Worm (Caenorhabditis elegans): Measurements from ENCODE around the gene C32A9.1.

The C32A9.1 gene

DNA sequence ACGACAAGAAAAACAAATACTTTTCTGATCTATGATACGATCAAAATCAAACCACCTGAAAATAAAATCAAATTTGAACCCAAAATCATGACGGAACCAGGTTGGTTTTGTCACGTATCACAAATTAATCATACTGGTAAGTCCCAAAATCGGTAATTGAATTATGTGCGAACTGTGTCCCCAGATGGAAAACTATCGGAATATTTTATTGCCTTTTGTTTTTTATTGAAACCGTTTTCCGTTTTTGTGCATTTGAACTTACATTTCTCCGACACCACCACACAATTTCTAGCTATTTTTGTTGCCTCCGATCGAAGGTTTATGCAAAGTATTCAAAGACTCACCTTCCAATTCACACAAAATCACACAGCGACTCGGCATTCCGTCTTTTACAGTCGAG is 13.5 kb upstream of the C32A9.1 start, which contains the start of gene F41E7.2:
Gene F41E7.2, plus strand, starts transcription at position 301 of the 400 bp plus-strand sequence.
- TF ChIP-seq snpc-4 (tag; optimal IDR thresholded peaks at IDR 0.05) = no peak
- TF ChIP-seq elt-2 (tag; optimal IDR thresholded peaks at IDR 0.05) = no peak

DNA sequence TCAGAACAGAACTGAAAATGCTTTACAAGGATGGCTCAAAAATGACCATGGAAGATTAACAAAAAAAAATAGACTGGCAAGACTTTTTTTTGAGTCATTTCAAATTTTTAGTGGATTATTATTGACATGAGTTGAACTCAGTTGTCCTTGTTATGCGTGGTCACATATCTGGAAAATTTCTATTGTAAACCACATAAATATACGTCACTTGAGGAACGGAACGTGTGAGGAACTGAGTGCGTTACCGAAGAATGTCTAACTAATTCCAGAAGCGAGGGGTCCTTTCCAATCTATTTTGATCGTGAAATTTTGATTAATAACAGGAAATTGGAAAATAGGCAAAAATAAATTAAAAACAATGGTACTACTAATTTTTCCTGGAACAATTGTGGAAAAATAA is 2.4 kb upstream of the C32A9.1 start:
- no peak for TF ChIP-seq nhr-28 (tag; optimal IDR thresholded peaks at IDR 0.05)
- TF ChIP-seq nhr-43 (tag; optimal IDR thresholded peaks at IDR 0.05; ENCODE audit: poor library complexity, severe bottlenecking) = no peak
- no peak for TF ChIP-seq jun-1 (tag; optimal IDR thresholded peaks at IDR 0.05)
- TF ChIP-seq nhr-11 (tag; optimal IDR thresholded peaks at IDR 0.05) = no peak
- no peak for TF ChIP-seq ztf-11 (tag; optimal IDR thresholded peaks at IDR 0.05)
- TF ChIP-seq mdl-1 (tag; optimal IDR thresholded peaks at IDR 0.05) = no peak
- no peak for TF ChIP-seq unc-39 (tag; optimal IDR thresholded peaks at IDR 0.05)
- no peak for TF ChIP-seq aly-2 (tag; optimal IDR thresholded peaks at IDR 0.05)
- no peak for TF ChIP-seq nhr-25 (tag; optimal IDR thresholded peaks at IDR 0.05)
- TF ChIP-seq unc-62 (GFP tag; optimal IDR thresholded peaks at IDR 0.05) = no peak
- no peak for TF ChIP-seq daf-12 (tag; optimal IDR thresholded peaks at IDR 0.05)
- no peak for TF ChIP-seq nhr-23 (tag; optimal IDR thresholded peaks at IDR 0.05)
- no peak for TF ChIP-seq zag-1 (tag; optimal IDR thresholded peaks at IDR 0.05)
- no peak for TF ChIP-seq mml-1 (tag; optimal IDR thresholded peaks at IDR 0.05)

DNA sequence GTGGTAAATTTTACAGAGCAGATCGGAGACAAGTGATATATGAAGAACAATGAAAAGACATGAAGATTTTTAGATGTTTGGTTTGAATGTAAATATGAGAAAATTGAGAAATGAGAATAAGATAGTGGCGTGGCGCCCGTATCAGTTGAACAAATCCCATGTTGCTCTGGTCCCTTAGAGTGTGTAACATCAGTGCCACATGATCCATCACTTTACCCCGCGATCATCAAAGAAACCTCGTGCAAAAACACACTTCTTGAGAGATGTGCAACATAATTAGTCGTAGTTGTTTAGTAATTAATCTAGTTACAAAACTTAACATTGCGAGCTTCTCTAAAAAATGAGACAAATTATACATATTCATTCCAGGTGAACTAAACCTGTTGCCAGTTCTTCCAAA is 5.9 kb downstream of the C32A9.1 start:
- TF ChIP-seq egl-5 (tag; optimal IDR thresholded peaks at IDR 0.05) = no peak
- TF ChIP-seq elt-3 (tag; optimal IDR thresholded peaks at IDR 0.05) = no peak
- no peak for TF ChIP-seq skn-1 (tag; optimal IDR thresholded peaks at IDR 0.05)
- no peak for TF ChIP-seq mdl-1 (tag; optimal IDR thresholded peaks at IDR 0.05)

DNA sequence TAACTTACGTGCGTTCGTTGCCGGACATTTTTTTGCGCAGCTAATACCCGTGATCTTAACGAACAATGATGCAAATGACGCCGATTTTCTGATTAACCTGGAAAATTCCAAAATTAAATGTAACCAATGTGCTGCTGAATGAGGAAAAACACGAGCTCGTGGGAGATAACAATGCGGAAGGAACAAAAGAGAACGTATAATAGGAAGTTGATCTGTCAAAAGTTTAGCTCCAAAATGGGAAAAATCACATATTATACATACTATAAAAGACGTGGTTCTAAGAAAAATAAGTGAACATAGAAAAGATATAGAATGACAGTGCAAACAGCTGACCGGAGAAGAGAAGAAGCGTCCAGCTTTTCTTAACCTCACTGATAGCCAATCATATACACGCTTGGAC is 7.2 kb downstream of the C32A9.1 start, which contains the start of gene C14H10.2:
Gene C14H10.2, minus strand, starts transcription at position 101 of the 400 bp plus-strand sequence.
- TF ChIP-seq nhr-23 (tag; optimal IDR thresholded peaks at IDR 0.05) = no peak
- TF ChIP-seq sea-2 (GFP tag; optimal IDR thresholded peaks at IDR 0.05) = no peak
- TF ChIP-seq ceh-16 (tag; optimal IDR thresholded peaks at IDR 0.05) = no peak
- TF ChIP-seq unc-62 (GFP tag; optimal IDR thresholded peaks at IDR 0.05) = no peak
- no peak for TF ChIP-seq elt-3 (tag; optimal IDR thresholded peaks at IDR 0.05)
- no peak for TF ChIP-seq pha-4 (tag; optimal IDR thresholded peaks at IDR 0.05)
- TF ChIP-seq hmg-11 (tag; optimal IDR thresholded peaks at IDR 0.05) = no peak
- no peak for TF ChIP-seq nhr-67 (tag; optimal IDR thresholded peaks at IDR 0.05)
- TF ChIP-seq lin-39 (tag; optimal IDR thresholded peaks at IDR 0.05) = no peak

DNA sequence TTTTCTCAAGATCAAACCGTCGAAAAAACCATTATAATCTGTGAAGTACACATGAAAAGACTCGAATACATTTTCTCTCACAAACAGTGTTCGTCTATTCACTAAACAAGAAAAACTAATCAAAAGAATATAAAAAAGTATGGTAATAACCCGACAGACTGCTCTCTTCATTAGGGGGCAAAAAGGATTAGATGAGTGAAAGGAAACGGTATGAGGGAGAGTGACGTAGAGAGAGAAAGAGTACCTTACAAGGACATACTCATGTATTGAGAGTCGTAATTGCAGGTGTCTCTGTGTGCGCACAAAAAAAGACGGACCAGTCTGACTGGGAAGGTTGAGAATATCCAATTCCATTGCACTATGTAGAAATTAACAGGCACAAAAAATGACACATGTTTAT is 10.2 kb downstream of the C32A9.1 start:
- no peak for TF ChIP-seq sea-2 (GFP tag; optimal IDR thresholded peaks at IDR 0.05)
- TF ChIP-seq hmg-11 (tag; optimal IDR thresholded peaks at IDR 0.05) = no peak
- TF ChIP-seq egl-27 (tag; optimal IDR thresholded peaks at IDR 0.05) = no peak
- TF ChIP-seq nhr-67 (tag; optimal IDR thresholded peaks at IDR 0.05) = no peak
- no peak for TF ChIP-seq lin-39 (tag; optimal IDR thresholded peaks at IDR 0.05)
- no peak for TF ChIP-seq nhr-43 (tag; optimal IDR thresholded peaks at IDR 0.05; ENCODE audit: poor library complexity, severe bottlenecking)
- no peak for TF ChIP-seq nhr-12 (tag; optimal IDR thresholded peaks at IDR 0.05)
- no peak for TF ChIP-seq pha-4 (tag; optimal IDR thresholded peaks at IDR 0.05)
- no peak for TF ChIP-seq ceh-28 (tag; optimal IDR thresholded peaks at IDR 0.05)
- TF ChIP-seq mdl-1 (tag; optimal IDR thresholded peaks at IDR 0.05) = no peak
- no peak for TF ChIP-seq ceh-9 (tag; optimal IDR thresholded peaks at IDR 0.05)
- no peak for TF ChIP-seq ztf-4 (tag; optimal IDR thresholded peaks at IDR 0.05)
- no peak for TF ChIP-seq ceh-16 (tag; optimal IDR thresholded peaks at IDR 0.05)
- TF ChIP-seq daf-12 (tag; optimal IDR thresholded peaks at IDR 0.05) = no peak
- TF ChIP-seq skn-1 (tag; optimal IDR thresholded peaks at IDR 0.05) = no peak

DNA sequence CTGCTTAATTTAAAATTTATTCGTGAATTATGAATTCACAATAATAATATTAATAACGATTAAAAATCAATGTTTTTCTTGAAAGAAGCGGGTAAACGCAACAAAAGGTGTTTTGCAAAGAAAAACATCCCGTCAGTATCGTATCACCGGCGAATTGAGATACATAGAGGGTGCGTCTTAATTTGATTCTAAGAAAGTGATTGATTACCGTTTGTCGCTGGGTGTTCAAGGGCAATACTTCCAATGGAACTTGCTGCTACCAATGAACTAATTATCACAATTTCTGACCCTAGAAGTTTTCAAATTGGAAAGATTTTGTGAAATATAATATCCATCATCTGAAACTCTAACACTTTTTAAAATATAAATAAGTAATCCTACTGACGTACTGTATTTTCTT is 14.3 kb downstream of the C32A9.1 start:
- TF ChIP-seq nhr-25 (tag; optimal IDR thresholded peaks at IDR 0.05) = peak; percentile 61
- no peak for TF ChIP-seq ama-1 (optimal IDR thresholded peaks at IDR 0.05)
- TF ChIP-seq elt-3 (tag; optimal IDR thresholded peaks at IDR 0.05) = peak in 1 of 3 experiments; percentile 43
- TF ChIP-seq nhr-23 (tag; optimal IDR thresholded peaks at IDR 0.05) = peak; percentile 32
- no peak for TF ChIP-seq R02D3.7 (tag; optimal IDR thresholded peaks at IDR 0.05)
- TF ChIP-seq lin-39 (tag; optimal IDR thresholded peaks at IDR 0.05) = peak; percentile 45

Data from whole organism, L3 larva.